Fruit fly (Drosophila melanogaster) whole organism, embryonic: ENCODE measurements around the gene CG10333.
A peak's percentile ranks its signal among the peaks of the same experiment; 100 is the strongest.

ENCODE experiments used
- BEAF-32 ChIP-seq: fragments of 200-800 bp; sonication (Bioruptor generic); optimal IDR thresholded peaks from 3 replicates; lab custom pipeline; 2017; ENCODE audit warnings: missing biosample characterization, missing genetic modification characterization, mild to moderate bottlenecking, moderate library complexity, missing genetic modification reagents
- Bgb ChIP-seq: fragments of 200-800 bp; sonication (Bioruptor generic); IDR thresholded peaks from 2 replicates; pipeline ENCODE4 v1.3.6; 2022; ENCODE audit warnings: missing biosample characterization, missing genetic modification characterization; ENCODE audit not compliant: partially characterized antibody
- CG10431 ChIP-seq: fragments of 200-800 bp; sonication (Bioruptor generic); optimal IDR thresholded peaks from 3 replicates; lab custom pipeline; 2018; ENCODE audit warnings: missing biosample characterization, mild to moderate bottlenecking, missing genetic modification characterization
- CG10654 ChIP-seq: fragments of 200-800 bp; sonication (Bioruptor generic); optimal IDR thresholded peaks from 2 replicates; lab custom pipeline; 2016; ENCODE audit warnings: missing biosample characterization, missing genetic modification characterization
- CG12071 ChIP-seq: fragments of 200-800 bp; sonication (Bioruptor generic); optimal IDR thresholded peaks from 3 replicates; lab custom pipeline; 2018; ENCODE audit warnings: missing biosample characterization, mild to moderate bottlenecking, missing genetic modification characterization
- CG12104 ChIP-seq: fragments of 200-800 bp; sonication (Bioruptor generic); optimal IDR thresholded peaks from 3 replicates; lab custom pipeline; 2016; ENCODE audit warnings: missing biosample characterization, missing genetic modification characterization
- CG12299 ChIP-seq: fragments of 200-800 bp; sonication (Bioruptor generic); optimal IDR thresholded peaks from 2 replicates; lab custom pipeline; 2018; ENCODE audit warnings: missing biosample characterization, mild to moderate bottlenecking, missing genetic modification characterization
- CG12942 ChIP-seq: fragments of 200-800 bp; sonication (Bioruptor generic); optimal IDR thresholded peaks from 3 replicates; lab custom pipeline; 2016; ENCODE audit warnings: missing biosample characterization, missing genetic modification characterization
- CG14014 ChIP-seq: fragments of 200-800 bp; sonication (Bioruptor generic); IDR thresholded peaks from 2 replicates; pipeline ENCODE4 v1.3.6; 2022; ENCODE audit warnings: missing biosample characterization, missing genetic modification characterization
- CG1603 ChIP-seq: fragments of 200-800 bp; sonication (Bioruptor generic); optimal IDR thresholded peaks from 2 replicates; lab custom pipeline; 2019; ENCODE audit warnings: missing biosample characterization, mild to moderate bottlenecking, missing genetic modification characterization, moderate library complexity
- CG16779 ChIP-seq: fragments of 200-800 bp; sonication (Bioruptor generic); IDR thresholded peaks from 2 replicates; pipeline ENCODE4 v1.3.6; 2022; ENCODE audit warnings: missing biosample characterization, missing genetic modification characterization
- CG17328 ChIP-seq: fragments of 200-800 bp; sonication (Bioruptor generic); IDR thresholded peaks from 2 replicates; pipeline ENCODE4 v1.3.6; 2022; ENCODE audit warnings: missing biosample characterization, missing genetic modification characterization
- CG17568 ChIP-seq: fragments of 200-800 bp; sonication (Bioruptor generic); optimal IDR thresholded peaks from 2 replicates; lab custom pipeline; 2018; ENCODE audit warnings: missing biosample characterization, mild to moderate bottlenecking, missing genetic modification characterization, moderate library complexity
- CG18599 ChIP-seq: fragments of 200-800 bp; sonication (Bioruptor generic); optimal IDR thresholded peaks from 3 replicates; lab custom pipeline; 2017; ENCODE audit warnings: missing biosample characterization, missing genetic modification characterization, mild to moderate bottlenecking, moderate library complexity, missing genetic modification reagents
- CG2120 ChIP-seq: fragments of 200-800 bp; sonication (Bioruptor generic); optimal IDR thresholded peaks from 3 replicates; lab custom pipeline; 2016; ENCODE audit warnings: missing biosample characterization, missing genetic modification characterization
- CG33213 ChIP-seq: fragments of 200-800 bp; sonication (Bioruptor generic); optimal IDR thresholded peaks from 3 replicates; lab custom pipeline; 2016; ENCODE audit warnings: missing biosample characterization, missing genetic modification characterization
- CG34376 ChIP-seq: fragments of 200-800 bp; sonication (Bioruptor generic); optimal IDR thresholded peaks from 2 replicates; lab custom pipeline; 2018; ENCODE audit warnings: missing biosample characterization, mild to moderate bottlenecking, missing genetic modification characterization
- CG3726 ChIP-seq: fragments of 200-800 bp; sonication (Bioruptor generic); IDR thresholded peaks from 3 replicates; pipeline ENCODE4, ENCODE4 v1.3.6; 2022; ENCODE audit warnings: missing biosample characterization, missing genetic modification characterization
- CG43689 ChIP-seq: fragments of 200-800 bp; sonication (Bioruptor generic); IDR thresholded peaks from 2 replicates; pipeline ENCODE4 v1.3.6; 2022; ENCODE audit warnings: missing biosample characterization, missing genetic modification characterization
- CG6254 ChIP-seq: fragments of 200-800 bp; sonication (Bioruptor generic); optimal IDR thresholded peaks from 3 replicates; lab custom pipeline; 2017; ENCODE audit warnings: mild to moderate bottlenecking, missing biosample characterization, missing genetic modification reagents, missing genetic modification characterization
- CG7372 ChIP-seq: fragments of 200-800 bp; sonication (Bioruptor generic); IDR thresholded peaks from 2 replicates; pipeline ENCODE4 v1.3.6; 2022; ENCODE audit warnings: missing biosample characterization, missing genetic modification characterization
- CG9727 ChIP-seq: fragments of 200-800 bp; sonication (Bioruptor generic); optimal IDR thresholded peaks from 3 replicates; lab custom pipeline; 2017; ENCODE audit warnings: missing biosample characterization, mild to moderate bottlenecking, missing genetic modification characterization
- CHES-1-like ChIP-seq: fragments of 200-800 bp; sonication (Bioruptor generic); optimal IDR thresholded peaks from 2 replicates; lab custom pipeline; 2016; ENCODE audit warnings: missing biosample characterization, missing genetic modification characterization
- CoRest ChIP-seq: fragments of 200-800 bp; sonication (Bioruptor generic); optimal IDR thresholded peaks from 3 replicates; lab custom pipeline; 2018; ENCODE audit warnings: missing biosample characterization, mild to moderate bottlenecking, missing genetic modification characterization, moderate library complexity
- Dp ChIP-seq: fragments of 200-800 bp; sonication (Bioruptor generic); optimal IDR thresholded peaks from 2 replicates; lab custom pipeline; 2018; ENCODE audit warnings: missing biosample characterization, mild to moderate bottlenecking, missing genetic modification characterization, moderate library complexity
- E2f2 ChIP-seq: fragments of 200-800 bp; sonication (Bioruptor generic); IDR thresholded peaks from 2 replicates; pipeline ENCODE4 v1.3.6; 2022; ENCODE audit warnings: missing biosample characterization, missing genetic modification characterization
- Fer1 ChIP-seq: fragments of 200-800 bp; sonication (Bioruptor generic); optimal IDR thresholded peaks from 2 replicates; lab custom pipeline; 2017; ENCODE audit warnings: missing biosample characterization, mild to moderate bottlenecking, missing genetic modification characterization
- Gug ChIP-seq: fragments of 200-800 bp; sonication (Bioruptor generic); IDR thresholded peaks from 4 replicates; pipeline ENCODE4 v1.3.6; 2022; ENCODE audit warnings: missing biosample characterization, missing genetic modification characterization
- Hand ChIP-seq: fragments of 200-800 bp; sonication (Bioruptor generic); optimal IDR thresholded peaks from 2 replicates; lab custom pipeline; 2017; ENCODE audit warnings: mild to moderate bottlenecking, missing biosample characterization, missing genetic modification reagents, missing genetic modification characterization
- Lpt ChIP-seq: fragments of >200 bp; optimal IDR thresholded peaks from 2 replicates; lab custom pipeline; 2018; ENCODE audit warnings: missing biosample characterization, missing genetic modification characterization
- MESR4 ChIP-seq: fragments of 200-800 bp; sonication (Bioruptor generic); optimal IDR thresholded peaks from 2 replicates; lab custom pipeline; 2018; ENCODE audit warnings: missing biosample characterization, mild to moderate bottlenecking, missing genetic modification characterization, moderate library complexity
- Nf-YC ChIP-seq: fragments of 200-800 bp; optimal IDR thresholded peaks from 3 replicates; lab custom pipeline; 2019; ENCODE audit warnings: missing biosample characterization, mild to moderate bottlenecking, missing genetic modification characterization, moderate library complexity
- Sox100B ChIP-seq: fragments of 200-800 bp; sonication (Bioruptor generic); optimal IDR thresholded peaks from 3 replicates; lab custom pipeline; 2018; ENCODE audit warnings: missing biosample characterization, mild to moderate bottlenecking, missing genetic modification characterization
- Xbp1 ChIP-seq: fragments of 200-800 bp; sonication (Bioruptor generic); optimal IDR thresholded peaks from 3 replicates; lab custom pipeline; 2016; ENCODE audit warnings: missing biosample characterization, mild to moderate bottlenecking, missing genetic modification characterization
- ab ChIP-seq: fragments of 200-800 bp; sonication (Bioruptor generic); optimal IDR thresholded peaks from 2 replicates; lab custom pipeline; 2016; ENCODE audit warnings: missing biosample characterization, missing genetic modification characterization
- al ChIP-seq: fragments of 200-800 bp; sonication (Bioruptor generic); IDR thresholded peaks from 2 replicates; pipeline ENCODE4 v1.3.6; 2022; ENCODE audit warnings: missing biosample characterization, missing genetic modification characterization
- bbx ChIP-seq: fragments of 200-800 bp; sonication (Bioruptor generic); IDR thresholded peaks from 2 replicates; pipeline ENCODE4 v1.3.6; 2022; ENCODE audit warnings: missing biosample characterization, missing genetic modification characterization; ENCODE audit not compliant: partially characterized antibody
- cas ChIP-seq: fragments of 200-800 bp; sonication (Bioruptor generic); IDR thresholded peaks from 2 replicates; pipeline ENCODE4 v1.3.6; 2022; ENCODE audit warnings: missing biosample characterization, missing genetic modification characterization
- crol ChIP-seq: fragments of 200-800 bp; sonication (Bioruptor generic); IDR thresholded peaks from 2 replicates; pipeline ENCODE4 v1.3.6; 2022; ENCODE audit warnings: missing biosample characterization, missing genetic modification characterization
- fru ChIP-seq: fragments of >200 bp; optimal IDR thresholded peaks from 2 replicates; lab custom pipeline; 2017
- gfzf ChIP-seq: fragments of 200-800 bp; sonication (Bioruptor generic); optimal IDR thresholded peaks from 2 replicates; lab custom pipeline; 2016; ENCODE audit warnings: missing biosample characterization, mild to moderate bottlenecking, missing genetic modification characterization, moderate library complexity
- lbe ChIP-seq: fragments of 200-800 bp; sonication (Bioruptor generic); optimal IDR thresholded peaks from 2 replicates; lab custom pipeline; 2016; ENCODE audit warnings: missing biosample characterization, mild to moderate bottlenecking, missing genetic modification characterization
- lilli ChIP-seq: fragments of 200-800 bp; sonication (Bioruptor generic); optimal IDR thresholded peaks from 3 replicates; lab custom pipeline; 2016; ENCODE audit warnings: missing biosample characterization, missing genetic modification characterization
- mld ChIP-seq: fragments of 200-800 bp; sonication (Bioruptor generic); IDR thresholded peaks from 3 replicates; pipeline ENCODE4 v1.3.6; 2022; ENCODE audit warnings: missing biosample characterization, missing genetic modification characterization; ENCODE audit not compliant: partially characterized antibody
- nerfin-2 ChIP-seq: fragments of 200-800 bp; sonication (Bioruptor generic); IDR thresholded peaks from 2 replicates; pipeline ENCODE4 v1.3.6; 2022; ENCODE audit warnings: missing biosample characterization, missing genetic modification characterization; ENCODE audit not compliant: partially characterized antibody
- odd ChIP-seq: fragments of 200-800 bp; sonication (Bioruptor generic); optimal IDR thresholded peaks from 2 replicates; lab custom pipeline; 2017; ENCODE audit warnings: missing biosample characterization, mild to moderate bottlenecking, missing genetic modification characterization
- rib ChIP-seq: fragments of 200-800 bp; sonication (Bioruptor generic); IDR thresholded peaks from 2 replicates; pipeline ENCODE4 v1.3.6; 2022; ENCODE audit warnings: missing biosample characterization, missing genetic modification characterization
- salm ChIP-seq: fragments of 200-800 bp; sonication (Bioruptor generic); optimal IDR thresholded peaks from 2 replicates; lab custom pipeline; 2018; ENCODE audit warnings: missing biosample characterization, mild to moderate bottlenecking, missing genetic modification characterization
- slbo ChIP-seq: fragments of 200-800 bp; sonication (Bioruptor generic); IDR thresholded peaks from 2 replicates; pipeline ENCODE4 v1.3.6; 2022; ENCODE audit warnings: missing biosample characterization, missing genetic modification characterization
- stc ChIP-seq: fragments of 200-800 bp; sonication (Bioruptor generic); IDR thresholded peaks from 2 replicates; pipeline ENCODE4 v1.3.6; 2022; ENCODE audit warnings: missing biosample characterization, missing genetic modification characterization
- toy ChIP-seq: fragments of 200-800 bp; sonication (Bioruptor generic); IDR thresholded peaks from 2 replicates; pipeline ENCODE4 v1.3.6; 2022; ENCODE audit warnings: missing biosample characterization, missing genetic modification characterization
- unpg ChIP-seq: fragments of 200-800 bp; sonication (Bioruptor generic); optimal IDR thresholded peaks from 3 replicates; lab custom pipeline; 2018; ENCODE audit warnings: missing biosample characterization, mild to moderate bottlenecking, missing genetic modification characterization, moderate library complexity

Gene CG10333

DNA sequence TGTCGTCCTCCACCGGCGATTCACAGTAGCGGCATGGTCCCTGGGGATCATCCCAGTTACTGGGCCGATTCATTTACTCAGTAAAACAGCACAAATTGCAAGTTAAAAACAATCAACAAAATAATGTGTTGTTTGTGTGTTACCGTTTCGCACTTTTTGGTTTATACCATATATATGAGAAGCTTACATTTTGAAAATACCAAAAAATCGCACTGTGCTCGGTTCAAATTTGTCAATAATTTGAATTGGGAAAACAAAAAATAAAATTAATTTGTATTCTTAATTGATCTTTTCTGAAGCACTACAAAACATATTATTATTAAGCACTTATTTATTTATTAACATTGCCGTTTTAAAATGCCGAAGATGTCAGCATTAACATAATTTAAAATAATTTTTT lies 5.5 kb downstream of the CG10333 start, which contains the start of gene Atac2 (continued):
- no peak for TF ChIP-seq Bgb (GFP tag; lab: Robert Waterston, UW)
- no peak for TF ChIP-seq CG7372 (GFP tag; lab: Robert Waterston, UW)
- no peak for TF ChIP-seq CHES-1-like
- TF ChIP-seq CG33213 (GFP tag; lab: Kevin White, UChicago) = no peak
- no peak for TF ChIP-seq CG14014 (GFP tag; lab: Robert Waterston, UW)
- TF ChIP-seq CG6254 (GFP tag; lab: Kevin White, UChicago) = no peak
- TF ChIP-seq nerfin-2 (GFP tag; lab: Robert Waterston, UW) = no peak
- peak; percentile 82 for TF ChIP-seq E2f2
- TF ChIP-seq CG16779 (GFP tag; lab: Robert Waterston, UW) = no peak
- TF ChIP-seq ab (GFP tag; lab: Kevin White, UChicago) = no peak
- TF ChIP-seq Gug = no peak
- no peak for TF ChIP-seq CG12104 (GFP tag; lab: Kevin White, UChicago)
- no peak for TF ChIP-seq al (GFP tag; lab: Robert Waterston, UW)
- TF ChIP-seq Lpt = no peak
- TF ChIP-seq CG12071 = no peak
- no peak for TF ChIP-seq Fer1 (GFP tag; lab: Kevin White, UChicago)
- no peak for TF ChIP-seq Xbp1 (GFP tag; lab: Kevin White, UChicago)
- no peak for TF ChIP-seq toy (GFP tag; lab: Robert Waterston, UW)
- TF ChIP-seq CG2120 = no peak
- TF ChIP-seq cas (GFP tag; lab: Robert Waterston, UW) = no peak
- no peak for TF ChIP-seq CG12299 (tag; lab: Kevin White, UChicago)
- TF ChIP-seq mld (GFP tag; lab: Robert Waterston, UW) = no peak
- no peak for TF ChIP-seq rib
- no peak for TF ChIP-seq odd
- TF ChIP-seq CG1603 = peak; percentile 50
- TF ChIP-seq BEAF-32 (GFP tag; lab: Kevin White, UChicago) = peak; percentile 40
- TF ChIP-seq fru (lab: Kevin White, UChicago) = no peak
- peak; percentile 83 for TF ChIP-seq gfzf (GFP tag; lab: Kevin White, UChicago)
- TF ChIP-seq CG43689 (GFP tag; lab: Robert Waterston, UW) = no peak
- no peak for TF ChIP-seq CG10431
- no peak for TF ChIP-seq CG34376
- TF ChIP-seq CG12942 = no peak
- TF ChIP-seq CG9727 (GFP tag; lab: Kevin White, UChicago) = no peak
- TF ChIP-seq CG3726 (GFP tag; lab: Robert Waterston, UW) = no peak
- TF ChIP-seq Nf-YC = no peak
- TF ChIP-seq CG17568 = no peak
- TF ChIP-seq lbe = no peak
- TF ChIP-seq CoRest = no peak
- TF ChIP-seq Sox100B (GFP tag; lab: Kevin White, UChicago) = no peak
- 0 out of 2 replicates have a peak, but pooled peaks have one; percentile 3 for TF ChIP-seq bbx (GFP tag; lab: Robert Waterston, UW)
- no peak for TF ChIP-seq crol
- no peak for TF ChIP-seq CG18599 (GFP tag; lab: Kevin White, UChicago)
- TF ChIP-seq slbo (GFP tag; lab: Robert Waterston, UW) = no peak
- TF ChIP-seq Dp (GFP tag; lab: Kevin White, UChicago) = peak; percentile 74
- TF ChIP-seq salm (tag; lab: Kevin White, UChicago) = no peak
- TF ChIP-seq stc (GFP tag; lab: Robert Waterston, UW) = no peak
- TF ChIP-seq CG10654 (GFP tag; lab: Kevin White, UChicago) = no peak
- no peak for TF ChIP-seq CG17328 (GFP tag; lab: Robert Waterston, UW)
- peak; percentile 37 for TF ChIP-seq MESR4 (GFP tag; lab: Kevin White, UChicago)
- no peak for TF ChIP-seq lilli (GFP tag; lab: Kevin White, UChicago)
- TF ChIP-seq unpg (GFP tag; lab: Kevin White, UChicago) = no peak
- no peak for TF ChIP-seq Hand (GFP tag; lab: Kevin White, UChicago)
